Worm (Caenorhabditis elegans) whole organism, dauer: ENCODE measurements around the gene str-263.
"Not testable (repeated sequence)": the region's sequence is repeated elsewhere in the genome, so short reads cannot be mapped to it uniquely, and the experiment has no call there.

Source experiments
- unc-62 ChIP-seq: sonication (generic microtip); optimal IDR thresholded peaks from 2 replicates; lab custom pipeline; 2017; ENCODE audit warnings: missing biosample characterization, missing genetic modification reagents, missing genetic modification characterization

Gene str-263

DNA sequence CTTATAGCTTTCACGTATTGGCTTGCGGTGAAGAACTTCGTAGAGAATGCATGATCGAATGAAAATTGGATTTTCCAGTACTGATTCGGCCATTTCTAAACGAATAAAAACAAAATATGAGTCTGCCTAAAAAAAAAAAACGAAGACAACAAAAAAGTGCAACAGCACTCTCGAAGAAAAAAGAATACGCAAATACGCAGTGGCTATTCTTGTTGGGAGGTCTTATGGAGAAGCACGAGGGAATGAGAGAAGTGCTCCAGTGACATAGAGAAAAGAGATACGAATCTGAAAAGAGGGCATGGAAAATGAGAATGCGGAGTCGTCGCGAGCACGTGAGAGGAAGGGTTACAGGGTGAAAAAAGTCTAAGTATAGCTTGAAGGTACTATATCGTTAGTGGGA, 10.7 kb upstream of the str-263 start, which contains the start of gene fbxa-152:
fbxa-152 (minus strand) TSS at position 101 of the 400 bp plus-strand sequence.
- no peak for TF ChIP-seq unc-62 (GFP tag; lab: Kevin White, UChicago)

DNA sequence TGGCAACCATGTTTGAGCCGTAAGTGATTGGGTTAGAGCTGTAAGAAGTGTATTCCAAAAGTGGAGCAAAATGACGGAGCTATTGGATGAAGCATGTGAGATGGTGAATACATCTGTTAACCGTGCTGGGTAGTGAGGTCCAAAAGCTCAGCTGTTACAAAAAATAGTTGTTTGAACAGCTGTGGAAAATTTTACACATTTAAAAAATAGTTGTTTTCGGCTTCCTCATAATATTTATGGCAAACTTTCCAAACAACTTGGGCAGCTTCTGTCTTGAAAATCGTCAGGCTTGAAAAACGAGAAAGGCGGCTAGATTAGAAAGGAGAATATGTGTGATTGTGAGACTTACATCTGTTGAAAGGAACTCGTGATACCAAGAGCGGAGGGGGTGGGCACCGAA, 7.9 kb upstream of the str-263 start, which contains the start of gene fbxa-154:
fbxa-154 (minus strand) TSS at position 101 of the 400 bp plus-strand sequence.
- no peak for TF ChIP-seq unc-62 (GFP tag; lab: Kevin White, UChicago)

DNA sequence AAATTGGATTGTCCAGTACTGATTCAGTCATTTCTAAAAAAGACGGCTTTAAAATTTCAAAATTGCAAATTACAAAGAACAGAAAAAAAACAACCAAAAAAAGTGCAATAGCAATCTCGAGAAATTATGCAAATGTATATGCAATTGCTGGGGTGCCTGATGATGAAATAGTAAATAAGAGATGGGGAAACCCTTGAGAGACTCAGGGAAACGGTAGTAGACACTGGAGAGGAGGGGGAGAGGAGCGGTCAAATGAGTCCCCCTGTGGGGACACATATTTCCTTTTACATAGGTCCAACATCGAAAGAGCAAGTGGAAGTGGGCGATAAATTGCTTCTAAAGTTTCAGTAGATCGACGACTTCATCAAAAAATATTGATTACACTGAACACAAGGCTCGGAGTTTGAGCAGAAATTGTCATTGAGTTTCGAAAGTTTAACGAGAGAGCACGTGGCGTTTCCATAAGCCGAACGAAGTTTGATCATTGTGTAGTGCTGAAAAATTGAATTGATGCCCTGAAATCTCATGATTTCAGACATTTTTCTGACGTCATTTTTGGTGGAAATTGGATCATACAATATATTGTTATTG, 2.5 kb upstream of the str-263 start, which contains the start of the genes fbxa-153 and str-12:
fbxa-153 (minus strand) TSS at position 35 of the 591 bp plus-strand sequence.
str-12 (plus strand) TSS at position 541 of the 591 bp plus-strand sequence.
- no peak for TF ChIP-seq unc-62 (GFP tag; lab: Kevin White, UChicago)

ce11 chrV:15614534-15614933, 1.5 kb downstream of the str-263 start:
- TF ChIP-seq unc-62 (GFP tag; lab: Kevin White, UChicago) = no peak

- TF ChIP-seq unc-62 (GFP tag; lab: Kevin White, UChicago) = no peak
Measured at ce11 chrV:15621518-15621917, 8.5 kb downstream of the str-263 start, which contains the start of gene C55A1.1. TSS of gene C55A1.1 (plus strand) at chrV:15621818.

DNA sequence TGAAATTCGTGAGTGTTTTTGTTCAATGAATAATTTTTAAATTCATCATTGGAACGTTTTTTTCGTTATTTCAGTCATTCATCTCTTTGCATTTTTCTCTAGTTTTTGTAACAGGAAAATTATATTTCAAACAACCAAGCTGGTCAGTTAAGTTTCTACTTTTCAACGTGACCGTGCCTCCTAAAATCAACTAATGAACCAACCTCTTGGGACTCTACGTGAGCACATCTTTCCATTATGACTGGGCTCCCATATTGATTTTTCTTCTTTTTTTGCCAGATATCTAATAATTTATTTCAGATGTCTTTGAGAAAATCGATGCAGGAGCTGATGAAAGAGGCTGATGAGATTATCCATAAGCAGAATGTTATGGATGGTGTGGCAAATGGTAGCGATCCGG, 12.6 kb downstream of the str-263 start, which contains the start of gene C55A1.11:
C55A1.11 (plus strand) TSS at position 301 of the 400 bp plus-strand sequence.
- no peak for TF ChIP-seq unc-62 (GFP tag; lab: Kevin White, UChicago)

ce11 chrV:15629543-15629942, 16.6 kb downstream of the str-263 start, which contains the start of gene str-248:
TSS of gene str-248 (minus strand) at chrV:15629643.
- TF ChIP-seq unc-62 (GFP tag; lab: Kevin White, UChicago) = no peak

- TF ChIP-seq unc-62 (GFP tag; lab: Kevin White, UChicago) = no peak
Measured at ce11 chrV:15638853-15639252, 25.9 kb downstream of the str-263 start, which contains the start of gene srz-44. TSS of gene srz-44 (minus strand) at chrV:15638953.

DNA sequence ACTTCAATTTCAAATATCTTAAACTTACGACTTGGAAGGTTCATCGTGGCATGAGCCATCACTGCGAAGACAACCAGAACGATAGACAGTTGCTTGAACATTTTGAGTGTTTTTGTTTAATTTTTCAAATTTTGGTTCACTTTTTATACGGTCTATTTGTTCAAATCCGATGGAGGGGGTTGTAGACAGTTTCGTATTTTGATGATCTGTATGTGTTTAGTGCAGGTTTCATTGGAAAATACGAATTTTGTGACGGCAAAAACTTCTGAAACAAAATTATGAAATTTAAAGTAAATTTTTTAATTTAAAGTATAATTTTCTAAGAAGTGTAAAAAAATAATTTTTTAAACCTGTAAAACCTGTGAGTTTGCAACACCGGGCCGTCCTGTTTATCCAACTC, 30.2 kb downstream of the str-263 start, which contains the start of gene C55A1.4:
C55A1.4 (minus strand) TSS at position 101 of the 400 bp plus-strand sequence.
- TF ChIP-seq unc-62 (GFP tag; lab: Kevin White, UChicago) = not testable (repeated sequence)

DNA sequence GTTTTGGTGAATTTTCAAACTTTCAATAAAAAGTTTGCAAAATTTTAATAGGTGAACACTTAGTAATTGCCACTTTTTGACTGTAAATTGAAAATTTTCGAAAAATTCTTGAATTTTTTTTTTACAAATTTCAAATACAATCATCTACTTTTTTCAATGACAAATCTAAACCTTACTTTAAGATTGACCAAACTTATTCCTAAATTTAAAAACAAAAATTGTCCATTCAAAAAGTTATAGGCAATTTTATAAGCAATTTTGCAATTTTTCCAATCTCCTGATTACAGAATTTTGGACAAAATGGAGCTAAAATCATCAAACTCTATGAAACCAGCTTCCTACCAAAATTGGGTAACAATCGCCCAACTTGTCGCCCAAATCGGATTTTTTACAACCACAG, 31.6 kb downstream of the str-263 start, which contains the start of gene str-23:
str-23 (plus strand) TSS at position 301 of the 400 bp plus-strand sequence.
- TF ChIP-seq unc-62 (GFP tag; lab: Kevin White, UChicago) = no peak

ce11 chrV:15647536-15648085, 34.6 kb downstream of the str-263 start, which contains the start of the genes C55A1.7 and C55A1.6:
TSS of gene C55A1.7 (minus strand) at chrV:15647636.
TSS of gene C55A1.6 (plus strand) at chrV:15648035.
- not testable (repeated sequence) for TF ChIP-seq unc-62 (GFP tag; lab: Kevin White, UChicago)

DNA sequence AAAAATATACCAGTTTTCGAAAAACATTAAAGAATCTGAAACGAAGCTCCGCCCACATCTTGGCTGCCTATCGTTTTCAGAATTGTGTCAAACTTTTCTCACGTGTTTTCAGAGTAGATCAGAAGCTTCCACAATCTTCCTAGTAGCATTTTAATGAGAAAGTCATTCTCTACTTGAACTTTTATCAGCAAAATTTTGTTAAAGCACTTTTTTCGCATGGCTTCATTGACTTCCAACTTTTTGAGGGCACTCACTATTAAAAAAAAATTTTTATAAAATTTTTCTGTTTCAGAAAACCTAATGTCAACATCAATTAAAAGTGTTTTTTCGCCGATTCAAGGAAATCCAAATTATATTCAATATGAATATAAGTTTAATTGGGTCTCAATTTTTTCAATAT, 37.2 kb downstream of the str-263 start, which contains the start of gene sru-42:
sru-42 (plus strand) TSS at position 301 of the 400 bp plus-strand sequence.
- no peak for TF ChIP-seq unc-62 (GFP tag; lab: Kevin White, UChicago)

ce11 chrV:15652147-15652546, 39.2 kb downstream of the str-263 start:
- no peak for TF ChIP-seq unc-62 (GFP tag; lab: Kevin White, UChicago)

- TF ChIP-seq unc-62 (GFP tag; lab: Kevin White, UChicago) = no peak
Measured at ce11 chrV:15654124-15654523, 41.1 kb downstream of the str-263 start, which contains the start of gene F53E4.2. TSS of gene F53E4.2 (plus strand) at chrV:15654424.

DNA sequence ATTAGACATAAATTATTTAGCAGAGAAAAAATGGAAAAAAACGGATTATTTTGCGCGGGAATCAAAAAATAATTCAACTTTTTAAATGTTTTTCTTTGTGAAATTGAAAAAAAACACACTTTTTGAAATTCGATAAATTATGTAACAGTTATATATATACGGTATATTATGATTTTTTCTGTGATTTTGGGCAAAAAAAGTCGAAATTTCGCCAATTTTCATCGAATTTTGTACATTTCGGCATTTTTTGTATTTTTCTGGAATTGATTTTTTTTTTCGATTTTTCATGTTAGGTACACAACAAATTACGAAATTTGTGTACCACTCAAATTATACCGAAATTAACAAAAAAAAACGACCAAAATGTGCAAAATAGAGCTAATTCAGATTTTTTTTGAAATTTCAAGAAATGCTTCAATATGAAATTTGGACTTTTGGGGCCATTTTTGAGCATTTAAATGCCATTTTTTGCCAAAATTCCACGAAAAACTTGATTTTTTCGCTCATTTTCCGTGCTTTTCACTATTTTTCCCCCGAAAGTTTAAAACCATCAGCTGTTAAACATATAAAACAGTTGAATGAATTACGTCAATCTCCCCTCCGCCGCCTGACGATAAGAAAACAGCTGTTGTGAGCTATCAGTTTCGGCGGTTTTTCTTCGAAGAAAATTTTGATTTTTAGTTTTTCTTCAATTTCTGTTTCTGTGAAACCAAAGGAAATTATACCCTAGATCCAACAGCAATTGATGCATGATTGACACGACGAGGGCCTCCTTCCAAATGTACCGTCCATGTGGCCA, 45.5 kb downstream of the str-263 start:
- TF ChIP-seq unc-62 (GFP tag; lab: Kevin White, UChicago) = no peak
